Worm (Caenorhabditis elegans) whole organism, young adult: ENCODE results near the gene nhr-38.

Experiments
- B0019.2 ChIP-seq: fragments of 200-800 bp; sonication (Bioruptor generic); conservative IDR thresholded peaks from 2 replicates; pipeline ENCODE4 v1.3.6; 2022; ENCODE audit warnings: missing genetic modification reagents, missing genetic modification characterization, missing compliant biosample characterization
- D2030.7 ChIP-seq: fragments of 200-800 bp; sonication (Bioruptor generic); IDR thresholded peaks from 2 replicates; pipeline ENCODE4 v1.3.6; 2022; ENCODE audit warnings: missing genetic modification reagents, missing genetic modification characterization, missing compliant biosample characterization
- F22D6.2 ChIP-seq: sonication (generic microtip); optimal IDR thresholded peaks from 2 replicates; lab custom pipeline; 2016; ENCODE audit warnings: mild to moderate bottlenecking, missing genetic modification characterization, missing compliant biosample characterization
- F37B4.10 ChIP-seq: fragments of 200-800 bp; sonication (Bioruptor generic); IDR thresholded peaks from 2 replicates; pipeline ENCODE4 v1.3.6; 2022; ENCODE audit warnings: missing genetic modification characterization, missing compliant biosample characterization
- K11D2.4 ChIP-seq: fragments of 200-800 bp; sonication (Bioruptor generic); IDR thresholded peaks from 2 replicates; pipeline ENCODE4 v1.3.6; 2022; ENCODE audit warnings: missing genetic modification reagents, missing genetic modification characterization, missing compliant biosample characterization
- Y53F4B.3 ChIP-seq: fragments of 200-800 bp; sonication (Bioruptor generic); IDR thresholded peaks from 2 replicates; pipeline ENCODE4 v1.3.6; 2022; ENCODE audit warnings: missing genetic modification reagents, missing genetic modification characterization, missing compliant biosample characterization
- Y67H2A.10 ChIP-seq: fragments of 200-800 bp; sonication (Bioruptor generic); conservative IDR thresholded peaks from 2 replicates; pipeline ENCODE4 v1.3.6; 2022; ENCODE audit warnings: missing genetic modification reagents, missing genetic modification characterization, missing compliant biosample characterization
- akir-1 ChIP-seq: fragments of 200-800 bp; sonication (Bioruptor generic); optimal IDR thresholded peaks from 2 replicates; lab custom pipeline; 2018; ENCODE audit warnings: mild to moderate bottlenecking, missing genetic modification characterization, moderate library complexity, missing compliant biosample characterization
- aptf-3 ChIP-seq: fragments of 200-800 bp; sonication (Bioruptor generic); IDR thresholded peaks from 2 replicates; pipeline ENCODE4 v1.3.6; 2022; ENCODE audit warnings: missing genetic modification characterization, missing compliant biosample characterization
- atf-7 ChIP-seq: sonication (generic microtip); optimal IDR thresholded peaks from 2 replicates; lab custom pipeline; 2017; ENCODE audit warnings: mild to moderate bottlenecking, missing genetic modification characterization, missing compliant biosample characterization
- attf-3 ChIP-seq: fragments of 200-800 bp; sonication (Bioruptor generic); conservative IDR thresholded peaks from 2 replicates; pipeline ENCODE4 v1.3.6; 2022; ENCODE audit warnings: missing genetic modification reagents, missing genetic modification characterization, missing compliant biosample characterization
- attf-5 ChIP-seq: fragments of 200-800 bp; sonication (Bioruptor generic); optimal IDR thresholded peaks from 2 replicates; lab custom pipeline; 2018; ENCODE audit warnings: mild to moderate bottlenecking, missing genetic modification characterization, missing compliant biosample characterization
- bed-1 ChIP-seq: fragments of 200-800 bp; sonication (Bioruptor generic); IDR thresholded peaks from 2 replicates; pipeline ENCODE4 v1.3.6; 2022; ENCODE audit warnings: missing genetic modification reagents, missing genetic modification characterization, missing compliant biosample characterization
- ceh-27 ChIP-seq: fragments of 200-800 bp; sonication (Bioruptor generic); optimal IDR thresholded peaks from 2 replicates; lab custom pipeline; 2018; ENCODE audit warnings: mild to moderate bottlenecking, missing genetic modification characterization, moderate library complexity, missing compliant biosample characterization
- ceh-91 ChIP-seq: fragments of 200-800 bp; sonication (Bioruptor generic); IDR thresholded peaks from 2 replicates; pipeline ENCODE4 v1.3.6; 2022; ENCODE audit warnings: missing genetic modification reagents, missing genetic modification characterization, missing compliant biosample characterization
- chd-7 ChIP-seq: sonication (generic microtip); optimal IDR thresholded peaks from 2 replicates; lab custom pipeline; 2016; ENCODE audit warnings: mild to moderate bottlenecking, missing genetic modification characterization, moderate library complexity, missing compliant biosample characterization
- egl-18 ChIP-seq: fragments of 200-800 bp; sonication (Bioruptor generic); IDR thresholded peaks from 2 replicates; pipeline ENCODE4 v1.3.6; 2022; ENCODE audit warnings: missing genetic modification reagents, missing genetic modification characterization, missing compliant biosample characterization
- egrh-3 ChIP-seq: fragments of 200-800 bp; sonication (Bioruptor generic); IDR thresholded peaks from 2 replicates; pipeline ENCODE4 v1.3.6; 2022; ENCODE audit warnings: missing genetic modification reagents, missing genetic modification characterization, missing compliant biosample characterization
- ets-4 ChIP-seq: fragments of 200-800 bp; sonication (Bioruptor generic); optimal IDR thresholded peaks from 2 replicates; lab custom pipeline; 2018; ENCODE audit warnings: mild to moderate bottlenecking, missing genetic modification characterization, missing compliant biosample characterization
- hmg-1.2 ChIP-seq: fragments of 200-800 bp; sonication (Bioruptor generic); IDR thresholded peaks from 2 replicates; pipeline ENCODE4 v1.3.6; 2022; ENCODE audit warnings: missing genetic modification reagents, missing genetic modification characterization, missing compliant biosample characterization
- hmg-20 ChIP-seq: fragments of 200-800 bp; sonication (Bioruptor generic); IDR thresholded peaks from 2 replicates; pipeline ENCODE4 v1.3.6; 2022; ENCODE audit warnings: missing genetic modification reagents, missing genetic modification characterization, missing compliant biosample characterization
- lin-54 ChIP-seq: fragments of 200-800 bp; sonication (Bioruptor generic); optimal IDR thresholded peaks from 2 replicates; lab custom pipeline; 2018; ENCODE audit warnings: mild to moderate bottlenecking, missing genetic modification characterization, missing compliant biosample characterization
- lir-1 ChIP-seq: fragments of 200-800 bp; sonication (Bioruptor generic); conservative IDR thresholded peaks from 2 replicates; pipeline ENCODE4 v1.3.6; 2022; ENCODE audit warnings: missing genetic modification reagents, missing genetic modification characterization, missing compliant biosample characterization
- madf-10 ChIP-seq: sonication (generic microtip); optimal IDR thresholded peaks from 2 replicates; lab custom pipeline; 2016; ENCODE audit warnings: mild to moderate bottlenecking, missing genetic modification characterization, missing compliant biosample characterization
- mcd-1 ChIP-seq: fragments of 200-800 bp; sonication (Bioruptor generic); IDR thresholded peaks from 2 replicates; pipeline ENCODE4 v1.3.6; 2022; ENCODE audit warnings: missing genetic modification reagents, missing genetic modification characterization, missing compliant biosample characterization
- mxl-1 ChIP-seq: sonication (generic microtip); optimal IDR thresholded peaks from 2 replicates; lab custom pipeline; 2016; ENCODE audit warnings: missing genetic modification characterization, missing compliant biosample characterization
- nfyb-1 ChIP-seq: fragments of 200-800 bp; sonication (Bioruptor generic); IDR thresholded peaks from 2 replicates; pipeline ENCODE4 v1.3.6; 2022; ENCODE audit warnings: missing genetic modification reagents, missing genetic modification characterization, missing compliant biosample characterization
- nhr-80 ChIP-seq: sonication (generic microtip); optimal IDR thresholded peaks from 2 replicates; lab custom pipeline; 2016; ENCODE audit warnings: missing genetic modification characterization, missing compliant biosample characterization
- nhr-90 ChIP-seq: sonication (generic microtip); optimal IDR thresholded peaks from 2 replicates; lab custom pipeline; 2016; ENCODE audit warnings: missing genotype, mild to moderate bottlenecking, missing genetic modification characterization, missing compliant biosample characterization
- pbrm-1 ChIP-seq: fragments of 200-800 bp; sonication (Bioruptor generic); IDR thresholded peaks from 2 replicates; pipeline ENCODE4 v1.3.6; 2022; ENCODE audit warnings: missing genetic modification reagents, missing genetic modification characterization, missing compliant biosample characterization
- sdz-38 ChIP-seq: sonication (generic microtip); optimal IDR thresholded peaks from 2 replicates; lab custom pipeline; 2016; ENCODE audit warnings: missing genotype, missing genetic modification characterization, missing compliant biosample characterization
- sea-2 ChIP-seq: fragments of 200-800 bp; sonication (Bioruptor generic); IDR thresholded peaks from 2 replicates; pipeline ENCODE4 v1.3.6; 2022; ENCODE audit warnings: missing genetic modification characterization, missing compliant biosample characterization
- snpc-1.1 ChIP-seq: sonication (generic microtip); optimal IDR thresholded peaks from 2 replicates; lab custom pipeline; 2017; ENCODE audit warnings: missing genetic modification characterization, mild to moderate bottlenecking, missing compliant biosample characterization, antibody characterized with exemption, moderate library complexity, missing genotype, missing genetic modification reagents; ENCODE audit not compliant: insufficient read depth
- snpc-1.3 ChIP-seq: sonication (generic microtip); optimal IDR thresholded peaks from 2 replicates; lab custom pipeline; 2017; ENCODE audit warnings: missing genetic modification characterization, mild to moderate bottlenecking, missing compliant biosample characterization, antibody characterized with exemption, moderate library complexity, missing genotype, missing genetic modification reagents; ENCODE audit not compliant: insufficient read depth
- snpc-4 ChIP-seq, 5 experiments: fragments of 150-350 bp in 1 of 5; sonication (generic microtip) in 4 of 5; optimal IDR thresholded peaks; 2 replicates each; lab custom pipeline; 2014 to 2018; ENCODE audit warnings: missing genetic modification characterization in 5 of 5, missing biosample characterization in 3 of 5, antibody characterized with exemption in 2 of 5, mild to moderate bottlenecking in 2 of 5, missing compliant biosample characterization in 2 of 5, missing genotype in 2 of 5, moderate library complexity in 2 of 5, missing genetic modification reagents in 1 of 5
- tlf-1 ChIP-seq: fragments of 200-800 bp; sonication (Bioruptor generic); optimal IDR thresholded peaks from 2 replicates; lab custom pipeline; 2018; ENCODE audit warnings: mild to moderate bottlenecking, missing genetic modification characterization, missing compliant biosample characterization
- ztf-3 ChIP-seq: fragments of 200-800 bp; sonication (Bioruptor generic); optimal IDR thresholded peaks from 2 replicates; lab custom pipeline; 2018; ENCODE audit warnings: mild to moderate bottlenecking, missing genetic modification characterization, missing compliant biosample characterization

Gene nhr-38

ce11 chrIV:9673206-9673605 lies 36.8 kb upstream of the nhr-38 start:
- TF ChIP-seq attf-3 (GFP tag; lab: Robert Waterston, UW) (no peak), egrh-3 (no peak), F22D6.2 (no peak), egl-18 (GFP tag; lab: Robert Waterston, UW) (no peak), ceh-27 (GFP tag; lab: Kevin White, UChicago) (no peak), ceh-91 (GFP tag; lab: Robert Waterston, UW) (no peak), akir-1 (GFP tag; lab: Kevin White, UChicago) (no peak), madf-10 (tag; lab: Kevin White, UChicago) (no peak), snpc-1.1 (tag; lab: Kevin White, UChicago) (no peak), F37B4.10 (GFP tag; lab: Robert Waterston, UW) (no peak), lin-54 (GFP tag; lab: Kevin White, UChicago) (no peak), ets-4 (GFP tag; lab: Kevin White, UChicago) (no peak), D2030.7 (GFP tag; lab: Robert Waterston, UW) (no peak), mcd-1 (GFP tag; lab: Robert Waterston, UW) (no peak)

ce11 chrIV:9673683-9674336 lies 36.2 kb upstream of the nhr-38 start:
- TF ChIP-seq sea-2 (GFP tag; lab: Robert Waterston, UW) = no peak
- TF ChIP-seq snpc-1.3 = no peak
- no peak for TF ChIP-seq ztf-3 (GFP tag; lab: Kevin White, UChicago)
- TF ChIP-seq sdz-38 (tag; lab: Kevin White, UChicago) = no peak
- TF ChIP-seq hmg-20 (GFP tag; lab: Robert Waterston, UW) = no peak
- TF ChIP-seq nhr-80 (tag; lab: Kevin White, UChicago) = peak; percentile 29
- TF ChIP-seq snpc-4 (GFP tag; optimal IDR thresholded peaks at IDR 0.05; lab: Kevin White, UChicago) = no peak
- TF ChIP-seq snpc-4 (tag; optimal IDR thresholded peaks at IDR 0.05; lab: Kevin White, UChicago) = no peak
- TF ChIP-seq pbrm-1 (GFP tag; lab: Robert Waterston, UW) = no peak
- 0 out of 2 replicates have a peak, but pooled peaks have one; percentile 8 for TF ChIP-seq nfyb-1 (GFP tag; lab: Robert Waterston, UW)
- TF ChIP-seq, all 124 proteins: peak for 2

- TF ChIP-seq mxl-1 (tag; lab: Kevin White, UChicago) (no peak), aptf-3 (no peak), K11D2.4 (GFP tag; lab: Robert Waterston, UW) (no peak), bed-1 (no peak), Y53F4B.3 (GFP tag; lab: Robert Waterston, UW) (no peak), atf-7 (tag; lab: Kevin White, UChicago) (no peak), lir-1 (GFP tag; lab: Robert Waterston, UW) (no peak), Y67H2A.10 (GFP tag; lab: Robert Waterston, UW) (no peak), tlf-1 (GFP tag; lab: Kevin White, UChicago) (no peak), hmg-1.2 (GFP tag; lab: Robert Waterston, UW) (no peak), B0019.2 (GFP tag; lab: Robert Waterston, UW) (no peak), sdz-38 (tag; lab: Kevin White, UChicago) (no peak), chd-7 (tag; lab: Kevin White, UChicago) (no peak), attf-5 (GFP tag; lab: Kevin White, UChicago) (no peak), nhr-90 (tag; lab: Kevin White, UChicago) (no peak)
Measured at ce11 chrIV:9675572-9675971, 34.4 kb upstream of the nhr-38 start, which contains the start of gene nhr-34. TSS of gene nhr-34 (minus strand) at chrIV:9675672.
